Fruit fly (Drosophila melanogaster) whole organism, embryonic: Measurements from ENCODE around the gene BBIP1.
A peak's percentile ranks its signal among the peaks of the same experiment; 100 is the strongest.

Source experiments
- CG10147 ChIP-seq: fragments of 200-800 bp; sonication (Bioruptor generic); optimal IDR thresholded peaks from 2 replicates; lab custom pipeline; 2019; ENCODE audit warnings: missing biosample characterization, mild to moderate bottlenecking, missing genetic modification characterization, moderate library complexity
- CG10209 ChIP-seq: fragments of 200-800 bp; sonication (Bioruptor generic); optimal IDR thresholded peaks from 3 replicates; lab custom pipeline; 2017; ENCODE audit warnings: missing biosample characterization, mild to moderate bottlenecking, missing genetic modification characterization, missing genetic modification reagents
- CG10654 ChIP-seq: fragments of 200-800 bp; sonication (Bioruptor generic); optimal IDR thresholded peaks from 2 replicates; lab custom pipeline; 2016; ENCODE audit warnings: missing biosample characterization, missing genetic modification characterization
- CG12219 ChIP-seq: fragments of 200-800 bp; sonication (Bioruptor generic); optimal IDR thresholded peaks from 3 replicates; lab custom pipeline; 2018; ENCODE audit warnings: missing biosample characterization, mild to moderate bottlenecking, missing genetic modification characterization
- CG13123 ChIP-seq: fragments of 200-800 bp; sonication (Bioruptor generic); optimal IDR thresholded peaks from 2 replicates; lab custom pipeline; 2016; ENCODE audit warnings: missing biosample characterization, missing genetic modification characterization
- CG14710 ChIP-seq: fragments of 200-800 bp; sonication (Bioruptor generic); optimal IDR thresholded peaks from 3 replicates; lab custom pipeline; 2019; ENCODE audit warnings: missing biosample characterization, mild to moderate bottlenecking, missing genetic modification characterization, moderate library complexity
- CG14965 ChIP-seq: fragments of 200-800 bp; sonication (Bioruptor generic); optimal IDR thresholded peaks from 2 replicates; lab custom pipeline; 2016; ENCODE audit warnings: missing biosample characterization, missing genetic modification characterization, borderline replicate concordance
- CG2116 ChIP-seq: fragments of 200-800 bp; sonication (Bioruptor generic); optimal IDR thresholded peaks from 3 replicates; lab custom pipeline; 2018; ENCODE audit warnings: missing biosample characterization, mild to moderate bottlenecking, missing genetic modification characterization
- CG5953 ChIP-seq: fragments of 200-800 bp; sonication (Bioruptor generic); IDR thresholded peaks from 2 replicates; pipeline ENCODE4 v1.3.6; 2022; ENCODE audit warnings: missing biosample characterization, missing genetic modification characterization
- CG7372 ChIP-seq: fragments of 200-800 bp; sonication (Bioruptor generic); IDR thresholded peaks from 2 replicates; pipeline ENCODE4 v1.3.6; 2022; ENCODE audit warnings: missing biosample characterization, missing genetic modification characterization
- CG7745 ChIP-seq: fragments of 200-800 bp; sonication (Bioruptor generic); optimal IDR thresholded peaks from 2 replicates; lab custom pipeline; 2018; ENCODE audit warnings: missing biosample characterization, mild to moderate bottlenecking, missing genetic modification characterization, moderate library complexity
- CG8478 ChIP-seq: fragments of >200 bp; optimal IDR thresholded peaks from 2 replicates; lab custom pipeline; 2018
- Deaf1 ChIP-seq: fragments of 200-800 bp; optimal IDR thresholded peaks from 3 replicates; lab custom pipeline; 2019; ENCODE audit warnings: missing biosample characterization, mild to moderate bottlenecking, missing genetic modification characterization, moderate library complexity
- GATAe ChIP-seq: fragments of 200-800 bp; sonication (Bioruptor generic); conservative IDR thresholded peaks from 2 replicates; pipeline ENCODE4 v1.3.6; 2022; ENCODE audit warnings: missing biosample characterization, missing genetic modification characterization
- HmgD ChIP-seq: fragments of 200-800 bp; sonication (Bioruptor generic); optimal IDR thresholded peaks from 3 replicates; lab custom pipeline; 2016; ENCODE audit warnings: missing biosample characterization, missing genetic modification characterization
- Jarid2 ChIP-seq: fragments of 200-800 bp; sonication (Bioruptor generic); optimal IDR thresholded peaks from 3 replicates; lab custom pipeline; 2017; ENCODE audit warnings: mild to moderate bottlenecking, missing biosample characterization, missing genetic modification reagents, missing genetic modification characterization
- Lhr ChIP-seq: fragments of 200-800 bp; sonication (Bioruptor generic); optimal IDR thresholded peaks from 3 replicates; lab custom pipeline; 2017; ENCODE audit warnings: mild to moderate bottlenecking, missing biosample characterization, missing genetic modification reagents, missing genetic modification characterization
- NfI ChIP-seq: fragments of 200-800 bp; sonication (Bioruptor generic); optimal IDR thresholded peaks from 3 replicates; lab custom pipeline; 2018; ENCODE audit warnings: missing biosample characterization, mild to moderate bottlenecking, missing genetic modification characterization, moderate library complexity
- PHDP ChIP-seq: fragments of 200-800 bp; sonication (Bioruptor generic); optimal IDR thresholded peaks from 3 replicates; lab custom pipeline; 2018; ENCODE audit warnings: missing biosample characterization, mild to moderate bottlenecking, missing genetic modification characterization, moderate library complexity
- Sin3A ChIP-seq: fragments of >200 bp; optimal IDR thresholded peaks from 2 replicates; lab custom pipeline; 2018
- amos ChIP-seq: fragments of 200-800 bp; sonication (Bioruptor generic); IDR thresholded peaks from 2 replicates; pipeline ENCODE4 v1.3.6; 2022; ENCODE audit warnings: missing biosample characterization, missing genetic modification characterization; ENCODE audit not compliant: partially characterized antibody
- bigmax ChIP-seq: fragments of 200-800 bp; sonication (Bioruptor generic); optimal IDR thresholded peaks from 2 replicates; lab custom pipeline; 2018; ENCODE audit warnings: missing biosample characterization, mild to moderate bottlenecking, missing genetic modification characterization
- caup ChIP-seq: fragments of 200-800 bp; sonication (Bioruptor generic); optimal IDR thresholded peaks from 3 replicates; lab custom pipeline; 2017; ENCODE audit warnings: missing biosample characterization, mild to moderate bottlenecking, missing genetic modification characterization, moderate library complexity; ENCODE audit not compliant: severe bottlenecking
- chinmo ChIP-seq: fragments of 200-800 bp; sonication (Bioruptor generic); IDR thresholded peaks from 4 replicates; pipeline ENCODE4 v1.3.6; 2022; ENCODE audit warnings: missing biosample characterization, missing genetic modification characterization; ENCODE audit not compliant: partially characterized antibody
- croc ChIP-seq: fragments of 200-800 bp; sonication (Bioruptor generic); conservative IDR thresholded peaks from 3 replicates; pipeline ENCODE4 v1.3.6; 2022; ENCODE audit warnings: missing biosample characterization, missing genetic modification characterization
- fd3F ChIP-seq: fragments of 200-800 bp; sonication (Bioruptor generic); optimal IDR thresholded peaks from 2 replicates; lab custom pipeline; 2018; ENCODE audit warnings: missing biosample characterization, mild to moderate bottlenecking, missing genetic modification characterization, moderate library complexity
- gsb ChIP-seq: fragments of 200-800 bp; sonication (Bioruptor generic); IDR thresholded peaks from 2 replicates; pipeline ENCODE4 v1.3.6; 2022; ENCODE audit warnings: missing biosample characterization, missing genetic modification characterization
- h ChIP-seq: fragments of >200 bp; optimal IDR thresholded peaks from 2 replicates; lab custom pipeline; 2017
- her ChIP-seq: fragments of 200-800 bp; sonication (Bioruptor generic); optimal IDR thresholded peaks from 2 replicates; lab custom pipeline; 2016; ENCODE audit warnings: missing biosample characterization, missing genetic modification characterization
- jigr1 ChIP-seq: fragments of 200-800 bp; sonication (Bioruptor generic); IDR thresholded peaks from 3 replicates; pipeline ENCODE4 v1.3.6; 2022; ENCODE audit warnings: missing biosample characterization, missing genetic modification characterization
- kay ChIP-seq: fragments of 200-800 bp; sonication (Bioruptor generic); optimal IDR thresholded peaks from 2 replicates; lab custom pipeline; 2016; ENCODE audit warnings: missing biosample characterization, missing genetic modification characterization
- ken ChIP-seq: fragments of 200-800 bp; sonication (Bioruptor generic); IDR thresholded peaks from 3 replicates; pipeline ENCODE4 v1.3.6; 2022; ENCODE audit warnings: missing biosample characterization, missing genetic modification characterization
- lmd ChIP-seq: fragments of 200-800 bp; sonication (Bioruptor generic); IDR thresholded peaks from 2 replicates; pipeline ENCODE4 v1.3.6; 2022; ENCODE audit warnings: missing biosample characterization, missing genetic modification characterization
- lov ChIP-seq, 2 experiments: fragments of 200-800 bp in 1 of 2; fragments of >200 bp in 1 of 2; sonication (Bioruptor generic) in 1 of 2; IDR thresholded peaks in 1 of 2; optimal IDR thresholded peaks in 1 of 2; 2 replicates in 1 of 2; 3 replicates in 1 of 2; pipeline versions ENCODE4 v1.3.6 to Lab custom; 2017 to 2022; ENCODE audit warnings: missing biosample characterization in 1 of 2, missing genetic modification characterization in 1 of 2
- mld ChIP-seq: fragments of 200-800 bp; sonication (Bioruptor generic); IDR thresholded peaks from 3 replicates; pipeline ENCODE4 v1.3.6; 2022; ENCODE audit warnings: missing biosample characterization, missing genetic modification characterization; ENCODE audit not compliant: partially characterized antibody
- oc ChIP-seq: fragments of 200-800 bp; sonication (Bioruptor generic); optimal IDR thresholded peaks from 2 replicates; lab custom pipeline; 2018; ENCODE audit warnings: missing biosample characterization, mild to moderate bottlenecking, missing genetic modification characterization, moderate library complexity
- odd ChIP-seq: fragments of 200-800 bp; sonication (Bioruptor generic); optimal IDR thresholded peaks from 2 replicates; lab custom pipeline; 2017; ENCODE audit warnings: missing biosample characterization, mild to moderate bottlenecking, missing genetic modification characterization
- pan ChIP-seq, 4 experiments: fragments of >200 bp in 3 of 4; fragments of 200-800 bp in 1 of 4; sonication (Bioruptor generic) in 1 of 4; optimal IDR thresholded peaks in 3 of 4; IDR thresholded peaks in 1 of 4; 2 replicates each; pipeline versions ENCODE4 v1.3.6 to Lab custom; 2017 to 2022; ENCODE audit warnings: missing biosample characterization in 2 of 4, missing genetic modification characterization in 2 of 4, mixed read lengths in 1 of 4
- pfk ChIP-seq: fragments of 200-800 bp; sonication (Bioruptor generic); optimal IDR thresholded peaks from 2 replicates; lab custom pipeline; 2018; ENCODE audit warnings: missing biosample characterization, mild to moderate bottlenecking, missing genetic modification characterization, moderate library complexity
- pho ChIP-seq: fragments of 200-800 bp; sonication (Bioruptor generic); optimal IDR thresholded peaks from 2 replicates; lab custom pipeline; 2016; ENCODE audit warnings: missing biosample characterization, missing genetic modification characterization
- pita ChIP-seq: fragments of 200-800 bp; sonication (Bioruptor generic); optimal IDR thresholded peaks from 2 replicates; lab custom pipeline; 2017; ENCODE audit warnings: missing biosample characterization, mild to moderate bottlenecking, missing genetic modification characterization
- sim ChIP-seq: fragments of 200-800 bp; sonication (Bioruptor generic); IDR thresholded peaks from 2 replicates; pipeline ENCODE4 v1.3.6; 2022; ENCODE audit warnings: missing biosample characterization, missing genetic modification characterization
- sna ChIP-seq: fragments of 200-800 bp; sonication (Bioruptor generic); IDR thresholded peaks from 2 replicates; pipeline ENCODE4 v1.3.6; 2022; ENCODE audit warnings: missing biosample characterization, missing genetic modification characterization; ENCODE audit not compliant: partially characterized antibody
- stwl ChIP-seq: fragments of 200-800 bp; sonication (Bioruptor generic); optimal IDR thresholded peaks from 3 replicates; lab custom pipeline; 2018; ENCODE audit warnings: missing biosample characterization, mild to moderate bottlenecking, missing genetic modification characterization, moderate library complexity
- toy ChIP-seq: fragments of 200-800 bp; sonication (Bioruptor generic); IDR thresholded peaks from 2 replicates; pipeline ENCODE4 v1.3.6; 2022; ENCODE audit warnings: missing biosample characterization, missing genetic modification characterization
- vfl ChIP-seq: fragments of 200-800 bp; sonication (Bioruptor generic); optimal IDR thresholded peaks from 2 replicates; lab custom pipeline; 2016; ENCODE audit warnings: missing biosample characterization, missing genetic modification characterization
- wdn ChIP-seq: fragments of 200-800 bp; sonication (Bioruptor generic); IDR thresholded peaks from 2 replicates; pipeline ENCODE4 v1.3.6; 2022; ENCODE audit warnings: missing biosample characterization, missing genetic modification characterization
- wor ChIP-seq: fragments of 200-800 bp; sonication (Bioruptor generic); IDR thresholded peaks from 2 replicates; pipeline ENCODE4 v1.3.6; 2022; ENCODE audit warnings: missing biosample characterization, missing genetic modification characterization

BBIP1 gene

DNA sequence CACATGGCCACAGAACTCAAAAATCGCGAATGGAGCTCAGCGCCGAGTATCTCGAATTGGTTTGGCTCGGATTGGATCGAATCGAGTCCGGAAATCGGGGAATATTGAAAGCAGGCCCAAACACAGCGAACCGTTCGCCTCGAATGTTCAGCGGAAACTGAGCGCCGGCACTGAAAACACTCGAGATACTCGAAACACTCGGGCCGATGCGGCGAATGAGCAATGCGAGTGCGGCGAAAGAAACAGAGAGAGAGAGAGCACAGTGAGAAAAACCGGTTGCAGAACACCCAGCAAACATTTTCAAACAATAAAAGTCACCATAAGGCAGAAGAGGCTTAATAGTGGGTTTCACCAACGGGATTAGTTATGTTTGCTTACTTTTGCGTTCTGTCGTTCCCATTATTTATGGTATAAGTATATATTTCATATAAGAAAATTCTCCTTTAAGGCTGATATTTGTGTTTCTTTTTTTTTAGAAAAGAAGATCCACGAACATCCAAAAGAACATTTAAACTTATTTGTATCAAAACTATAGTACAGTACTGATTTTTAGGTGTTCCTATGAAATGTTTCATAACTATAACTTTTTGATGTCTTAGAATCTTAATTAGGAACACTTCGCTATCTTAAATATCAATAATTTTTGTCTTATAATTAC is 9.7 kb upstream of the BBIP1 start, which contains the start of gene FER (continued):
- TF ChIP-seq CG13123, result no peak
- TF ChIP-seq oc (tag; lab: Kevin White, UChicago), result peak; percentile 65
- TF ChIP-seq pan (optimal IDR thresholded peaks at IDR 0.05; lab: Kevin White, UChicago), result no peak
- peak in 1 of 2 experiments; percentile 66 for TF ChIP-seq pan (GFP tag; optimal IDR thresholded peaks at IDR 0.05 in 1 of 2, IDR thresholded peaks at IDR 0.05 in 1 of 2)
- peak; percentile 69 for TF ChIP-seq HmgD (GFP tag; lab: Kevin White, UChicago)
- TF ChIP-seq CG7372 (GFP tag; lab: Robert Waterston, UW), result 0 out of 2 replicates have a peak, but pooled peaks have one; percentile 37
- TF ChIP-seq CG2116 (GFP tag; lab: Kevin White, UChicago), result no peak
- TF ChIP-seq her (GFP tag; lab: Kevin White, UChicago), result peak; percentile 61
- 0 out of 2 replicates have a peak, but pooled peaks have one; percentile 40 for TF ChIP-seq sna (GFP tag; lab: Robert Waterston, UW)
- TF ChIP-seq croc (GFP tag; lab: Robert Waterston, UW), result no peak
- no peak for TF ChIP-seq vfl (GFP tag; lab: Kevin White, UChicago)
- no peak for TF ChIP-seq wor
- no peak for TF ChIP-seq stwl
- 0 out of 3 replicates have a peak, but pooled peaks have one; percentile 59 for TF ChIP-seq mld (GFP tag; lab: Robert Waterston, UW)
- TF ChIP-seq Deaf1, result peak; percentile 83
- no peak for TF ChIP-seq gsb
- no peak for TF ChIP-seq jigr1 (GFP tag; lab: Robert Waterston, UW)
- TF ChIP-seq ken (GFP tag; lab: Robert Waterston, UW), result peak; percentile 47; the same call in 1 of the 3 replicates
- TF ChIP-seq h (lab: Kevin White, UChicago), result no peak
- TF ChIP-seq CG14710 (tag; lab: Kevin White, UChicago), result no peak
- peak; percentile 55 for TF ChIP-seq CG12219 (GFP tag; lab: Kevin White, UChicago)
- peak; percentile 18 for TF ChIP-seq CG10209
- peak; percentile 57 for TF ChIP-seq pfk (GFP tag; lab: Kevin White, UChicago)
- peak; percentile 74; the same call in 1 of the 2 replicates for TF ChIP-seq amos (GFP tag; lab: Robert Waterston, UW)
- no peak for TF ChIP-seq CG10654 (GFP tag; lab: Kevin White, UChicago)
- TF ChIP-seq NfI (GFP tag; lab: Kevin White, UChicago), result peak; percentile 59
- no peak for TF ChIP-seq Lhr (GFP tag; lab: Kevin White, UChicago)
- TF ChIP-seq CG14965, result no peak
- no peak for TF ChIP-seq sim
- TF ChIP-seq lov (optimal IDR thresholded peaks at IDR 0.05; lab: Kevin White, UChicago), result no peak
- TF ChIP-seq lov (GFP tag; IDR thresholded peaks at IDR 0.05; lab: Robert Waterston, UW), result 0 out of 3 replicates have a peak, but pooled peaks have one; percentile 73
- TF ChIP-seq PHDP (tag; lab: Kevin White, UChicago), result peak; percentile 50
- no peak for TF ChIP-seq fd3F
- TF ChIP-seq Jarid2 (GFP tag; lab: Kevin White, UChicago), result peak; percentile 100
- no peak for TF ChIP-seq CG10147 (GFP tag; lab: Kevin White, UChicago)
- TF ChIP-seq pita (GFP tag; lab: Kevin White, UChicago), result no peak
- peak; percentile 97 for TF ChIP-seq chinmo (GFP tag; lab: Robert Waterston, UW)
- TF ChIP-seq odd (GFP tag; lab: Kevin White, UChicago), result no peak
- no peak for TF ChIP-seq kay
- no peak; the same call in 1 of the 2 replicates for TF ChIP-seq lmd
- no peak for TF ChIP-seq Sin3A (lab: Kevin White, UChicago)
- TF ChIP-seq bigmax (GFP tag; lab: Kevin White, UChicago), result no peak
- no peak for TF ChIP-seq pho (GFP tag; lab: Kevin White, UChicago)
- no peak for TF ChIP-seq toy (GFP tag; lab: Robert Waterston, UW)
- TF ChIP-seq CG5953 (GFP tag; lab: Robert Waterston, UW), result peak; percentile 22; the same call in 1 of the 2 replicates
- TF ChIP-seq GATAe (GFP tag; lab: Robert Waterston, UW), result no peak
- no peak for TF ChIP-seq CG8478 (lab: Kevin White, UChicago)
- TF ChIP-seq caup (GFP tag; lab: Kevin White, UChicago), result peak; percentile 66
- 0 out of 2 replicates have a peak, but pooled peaks have one; percentile 41 for TF ChIP-seq wdn
- TF ChIP-seq CG7745 (tag; lab: Kevin White, UChicago), result no peak
